Fruit fly (Drosophila melanogaster) whole organism, embryonic: ENCODE results near the gene CG13622.

ENCODE experiments used
- Bdp1 ChIP-seq: fragments of 200-800 bp; sonication (Bioruptor generic); optimal IDR thresholded peaks from 3 replicates; lab custom pipeline; 2016; ENCODE audit warnings: missing biosample characterization, missing genetic modification characterization
- CG10274 ChIP-seq: fragments of 200-800 bp; sonication (Bioruptor generic); optimal IDR thresholded peaks from 3 replicates; lab custom pipeline; 2017; ENCODE audit warnings: missing biosample characterization, mild to moderate bottlenecking, missing genetic modification characterization
- CG10543 ChIP-seq: fragments of 200-800 bp; sonication (Bioruptor generic); optimal IDR thresholded peaks from 3 replicates; lab custom pipeline; 2017; ENCODE audit warnings: missing biosample characterization, mild to moderate bottlenecking, missing genetic modification characterization, moderate library complexity
- CG12769 ChIP-seq: fragments of 200-800 bp; sonication (Bioruptor generic); optimal IDR thresholded peaks from 2 replicates; lab custom pipeline; 2019; ENCODE audit warnings: missing biosample characterization, mild to moderate bottlenecking, missing genetic modification characterization, moderate library complexity
- CG13624 ChIP-seq: fragments of 200-800 bp; sonication (Bioruptor generic); optimal IDR thresholded peaks from 2 replicates; lab custom pipeline; 2016; ENCODE audit warnings: missing biosample characterization, missing genetic modification characterization
- CG15479 ChIP-seq: fragments of 200-800 bp; sonication (Bioruptor generic); optimal IDR thresholded peaks from 3 replicates; lab custom pipeline; 2019; ENCODE audit warnings: missing biosample characterization, mild to moderate bottlenecking, missing genetic modification characterization, moderate library complexity
- CG17186 ChIP-seq: fragments of 200-800 bp; sonication (Bioruptor generic); optimal IDR thresholded peaks from 3 replicates; lab custom pipeline; 2017; ENCODE audit warnings: missing biosample characterization, missing genetic modification reagents, missing genetic modification characterization
- CG2202 ChIP-seq: fragments of 200-800 bp; sonication (Bioruptor generic); optimal IDR thresholded peaks from 2 replicates; lab custom pipeline; 2018; ENCODE audit warnings: missing biosample characterization, mild to moderate bottlenecking, missing genetic modification characterization
- CG31441 ChIP-seq: fragments of 200-800 bp; sonication (Bioruptor generic); IDR thresholded peaks from 2 replicates; pipeline ENCODE4 v1.3.6; 2022; ENCODE audit warnings: missing biosample characterization, missing genetic modification characterization
- CG3163 ChIP-seq: fragments of 200-800 bp; sonication (Bioruptor generic); optimal IDR thresholded peaks from 3 replicates; lab custom pipeline; 2016; ENCODE audit warnings: missing biosample characterization, missing genetic modification characterization
- CG34376 ChIP-seq: fragments of 200-800 bp; sonication (Bioruptor generic); optimal IDR thresholded peaks from 2 replicates; lab custom pipeline; 2018; ENCODE audit warnings: missing biosample characterization, mild to moderate bottlenecking, missing genetic modification characterization
- CG6175 ChIP-seq: fragments of 200-800 bp; sonication (Bioruptor generic); IDR thresholded peaks from 3 replicates; pipeline ENCODE4 v1.3.6; 2022; ENCODE audit warnings: missing biosample characterization, missing genetic modification characterization
- CG6813 ChIP-seq: fragments of 200-800 bp; sonication (Bioruptor generic); optimal IDR thresholded peaks from 2 replicates; lab custom pipeline; 2017; ENCODE audit warnings: missing biosample characterization, missing genetic modification characterization, mild to moderate bottlenecking, moderate library complexity, missing genetic modification reagents
- CG7357 ChIP-seq: fragments of 200-800 bp; sonication (Bioruptor generic); IDR thresholded peaks from 3 replicates; pipeline ENCODE4 v1.3.6; 2022; ENCODE audit warnings: missing biosample characterization, missing genetic modification characterization
- CG7928 ChIP-seq: fragments of 200-800 bp; sonication (Bioruptor generic); optimal IDR thresholded peaks from 2 replicates; lab custom pipeline; 2017; ENCODE audit warnings: missing biosample characterization, mild to moderate bottlenecking, missing genetic modification characterization
- CG7987 ChIP-seq: fragments of 200-800 bp; sonication (Bioruptor generic); optimal IDR thresholded peaks from 2 replicates; lab custom pipeline; 2018; ENCODE audit warnings: missing biosample characterization, mild to moderate bottlenecking, missing genetic modification characterization, moderate library complexity
- CG8290 ChIP-seq, 3 experiments: fragments of 200-800 bp; sonication (Bioruptor generic); optimal IDR thresholded peaks; 2 replicates each; lab custom pipeline; 2016 to 2019; ENCODE audit warnings: missing biosample characterization in 3 of 3, missing genetic modification characterization in 3 of 3, mild to moderate bottlenecking in 2 of 3, moderate library complexity in 1 of 3
- CG8359 ChIP-seq: fragments of 200-800 bp; sonication (Bioruptor generic); optimal IDR thresholded peaks from 2 replicates; lab custom pipeline; 2017; ENCODE audit warnings: missing biosample characterization, mild to moderate bottlenecking, missing genetic modification characterization, borderline replicate concordance
- CrebB ChIP-seq: fragments of 200-800 bp; sonication (Bioruptor generic); optimal IDR thresholded peaks from 3 replicates; lab custom pipeline; 2018; ENCODE audit warnings: missing biosample characterization, mild to moderate bottlenecking, missing genetic modification characterization
- Dek ChIP-seq: fragments of 200-800 bp; sonication (Bioruptor generic); optimal IDR thresholded peaks from 3 replicates; lab custom pipeline; 2019; ENCODE audit warnings: missing biosample characterization, mild to moderate bottlenecking, missing genetic modification characterization, moderate library complexity
- Dfd ChIP-seq, 2 experiments: fragments of >200 bp; optimal IDR thresholded peaks; 2 replicates each; lab custom pipeline; 2017; ENCODE audit warnings: missing biosample characterization in 2 of 2, missing genetic modification characterization in 2 of 2
- Ets97D ChIP-seq: fragments of 200-800 bp; sonication (Bioruptor generic); optimal IDR thresholded peaks from 3 replicates; lab custom pipeline; 2016; ENCODE audit warnings: missing biosample characterization, missing genetic modification characterization
- GATAe ChIP-seq: fragments of 200-800 bp; sonication (Bioruptor generic); conservative IDR thresholded peaks from 2 replicates; pipeline ENCODE4 v1.3.6; 2022; ENCODE audit warnings: missing biosample characterization, missing genetic modification characterization
- H2.0 ChIP-seq: fragments of 200-800 bp; sonication (Bioruptor generic); IDR thresholded peaks from 2 replicates; pipeline ENCODE4 v1.3.6; 2022; ENCODE audit warnings: missing biosample characterization, missing genetic modification characterization
- Hey ChIP-seq: fragments of 200-800 bp; sonication (Bioruptor generic); optimal IDR thresholded peaks from 3 replicates; lab custom pipeline; 2018; ENCODE audit warnings: missing biosample characterization, mild to moderate bottlenecking, missing genetic modification characterization
- Hr51 ChIP-seq, 2 experiments: fragments of 200-800 bp; sonication (Bioruptor generic); optimal IDR thresholded peaks; 2 replicates in 1 of 2; 3 replicates in 1 of 2; lab custom pipeline; 2016 to 2018; ENCODE audit warnings: missing biosample characterization in 2 of 2, missing genetic modification characterization in 2 of 2, mild to moderate bottlenecking in 1 of 2, moderate library complexity in 1 of 2
- MESR4 ChIP-seq: fragments of 200-800 bp; sonication (Bioruptor generic); optimal IDR thresholded peaks from 2 replicates; lab custom pipeline; 2018; ENCODE audit warnings: missing biosample characterization, mild to moderate bottlenecking, missing genetic modification characterization, moderate library complexity
- Med ChIP-seq: fragments of 200-800 bp; sonication (Bioruptor generic); peaks from one replicate; lab custom pipeline; 2016; ENCODE audit warnings: missing biosample characterization, missing genetic modification characterization, mild to moderate bottlenecking, inconsistent platforms, moderate library complexity
- Sox102F ChIP-seq: fragments of 200-800 bp; sonication (Bioruptor generic); optimal IDR thresholded peaks from 2 replicates; lab custom pipeline; 2018; ENCODE audit warnings: missing biosample characterization, mild to moderate bottlenecking, missing genetic modification characterization, moderate library complexity
- TFAM ChIP-seq: fragments of 200-800 bp; sonication (Bioruptor generic); optimal IDR thresholded peaks from 2 replicates; lab custom pipeline; 2017; ENCODE audit warnings: missing biosample characterization, missing genetic modification characterization, inconsistent platforms
- ato ChIP-seq: fragments of 200-800 bp; sonication (Bioruptor generic); IDR thresholded peaks from 2 replicates; pipeline ENCODE4 v1.3.6; 2022; ENCODE audit warnings: missing biosample characterization, missing genetic modification characterization; ENCODE audit not compliant: partially characterized antibody
- chinmo ChIP-seq: fragments of 200-800 bp; sonication (Bioruptor generic); IDR thresholded peaks from 4 replicates; pipeline ENCODE4 v1.3.6; 2022; ENCODE audit warnings: missing biosample characterization, missing genetic modification characterization; ENCODE audit not compliant: partially characterized antibody
- cwo ChIP-seq: fragments of 200-800 bp; sonication (Bioruptor generic); optimal IDR thresholded peaks from 3 replicates; lab custom pipeline; 2017; ENCODE audit warnings: missing biosample characterization, missing genetic modification characterization, mild to moderate bottlenecking, moderate library complexity, missing genetic modification reagents
- dimm ChIP-seq: fragments of 200-800 bp; sonication (Bioruptor generic); IDR thresholded peaks from 2 replicates; pipeline ENCODE4 v1.3.6; 2022; ENCODE audit warnings: missing biosample characterization, missing genetic modification characterization
- dysf ChIP-seq: fragments of 200-800 bp; sonication (Bioruptor generic); IDR thresholded peaks from 3 replicates; pipeline ENCODE4 v1.3.6; 2022; ENCODE audit warnings: missing biosample characterization, missing genetic modification characterization
- exex ChIP-seq: fragments of 200-800 bp; sonication (Bioruptor generic); optimal IDR thresholded peaks from 4 replicates; lab custom pipeline; 2018; ENCODE audit warnings: missing biosample characterization, mild to moderate bottlenecking, missing genetic modification characterization, moderate library complexity
- fd64A ChIP-seq: fragments of 200-800 bp; sonication (Bioruptor generic); optimal IDR thresholded peaks from 3 replicates; lab custom pipeline; 2018; ENCODE audit warnings: missing biosample characterization, mild to moderate bottlenecking, missing genetic modification characterization
- ham ChIP-seq: fragments of 200-800 bp; sonication (Bioruptor generic); IDR thresholded peaks from 2 replicates; pipeline ENCODE4 v1.3.6; 2022; ENCODE audit warnings: missing biosample characterization, missing genetic modification characterization
- hb ChIP-seq: fragments of 200-800 bp; sonication (Bioruptor generic); IDR thresholded peaks from 3 replicates; pipeline ENCODE4 v1.3.6; 2022; ENCODE audit warnings: missing biosample characterization, missing genetic modification characterization; ENCODE audit not compliant: partially characterized antibody
- kni ChIP-seq: fragments of 200-800 bp; sonication (Bioruptor generic); optimal IDR thresholded peaks from 3 replicates; lab custom pipeline; 2017; ENCODE audit warnings: mild to moderate bottlenecking, missing biosample characterization, missing genetic modification reagents, missing genetic modification characterization
- lab ChIP-seq: fragments of 200-800 bp; sonication (Bioruptor generic); optimal IDR thresholded peaks from 3 replicates; lab custom pipeline; 2017; ENCODE audit warnings: missing biosample characterization, missing genetic modification characterization, mild to moderate bottlenecking, moderate library complexity, missing genetic modification reagents
- mirr ChIP-seq: fragments of 200-800 bp; sonication (Bioruptor generic); optimal IDR thresholded peaks from 3 replicates; lab custom pipeline; 2018; ENCODE audit warnings: missing biosample characterization, mild to moderate bottlenecking, missing genetic modification characterization
- nerfin-1 ChIP-seq: fragments of 200-800 bp; sonication (Bioruptor generic); optimal IDR thresholded peaks from 3 replicates; lab custom pipeline; 2019; ENCODE audit warnings: missing biosample characterization, mild to moderate bottlenecking, missing genetic modification characterization, moderate library complexity
- rib ChIP-seq: fragments of 200-800 bp; sonication (Bioruptor generic); IDR thresholded peaks from 2 replicates; pipeline ENCODE4 v1.3.6; 2022; ENCODE audit warnings: missing biosample characterization, missing genetic modification characterization
- sd ChIP-seq: fragments of 200-800 bp; sonication (Bioruptor generic); optimal IDR thresholded peaks from 3 replicates; lab custom pipeline; 2018; ENCODE audit warnings: missing biosample characterization, mild to moderate bottlenecking, missing genetic modification characterization, moderate library complexity
- sug ChIP-seq: fragments of 200-800 bp; optimal IDR thresholded peaks from 2 replicates; lab custom pipeline; 2019; ENCODE audit warnings: missing biosample characterization, mild to moderate bottlenecking, missing genetic modification characterization, moderate library complexity
- toy ChIP-seq: fragments of 200-800 bp; sonication (Bioruptor generic); IDR thresholded peaks from 2 replicates; pipeline ENCODE4 v1.3.6; 2022; ENCODE audit warnings: missing biosample characterization, missing genetic modification characterization
- trem ChIP-seq: fragments of 200-800 bp; optimal IDR thresholded peaks from 3 replicates; lab custom pipeline; 2019; ENCODE audit warnings: missing biosample characterization, mild to moderate bottlenecking, missing genetic modification characterization, moderate library complexity
- yki ChIP-seq: fragments of >200 bp; optimal IDR thresholded peaks from 3 replicates; lab custom pipeline; 2018

CG13622 gene

dm6 chr3R:24568251-24568932, 44.9 kb upstream of the CG13622 start:
- TF ChIP-seq CG13624 (GFP tag; lab: Kevin White, UChicago) (peak; percentile 7), Ets97D (GFP tag; lab: Kevin White, UChicago) (no peak), Dek (no peak), Dfd (GFP tag; optimal IDR thresholded peaks at IDR 0.05; lab: Kevin White, UChicago) (no peak), CrebB (tag; lab: Kevin White, UChicago) (no peak), rib (GFP tag; lab: Robert Waterston, UW) (peak; percentile 39; the same call in 1 of the 2 replicates), Med (GFP tag; lab: Kevin White, UChicago) (peak; percentile 66), ham (GFP tag; lab: Robert Waterston, UW) (peak; percentile 13; the same call in 1 of the 2 replicates), CG15479 (GFP tag; lab: Kevin White, UChicago) (peak; percentile 19), CG7987 (peak; percentile 89), CG6813 (GFP tag; lab: Kevin White, UChicago) (no peak), cwo (GFP tag; lab: Kevin White, UChicago) (peak; percentile 92), mirr (GFP tag; lab: Kevin White, UChicago) (peak; percentile 35), chinmo (0 out of 4 replicates have a peak, but pooled peaks have one; percentile 46), GATAe (GFP tag; lab: Robert Waterston, UW) (peak; percentile 58), CG34376 (GFP tag; lab: Kevin White, UChicago) (peak; percentile 75), toy (GFP tag; lab: Robert Waterston, UW) (no peak), CG10274 (no peak), sug (tag; lab: Kevin White, UChicago) (peak; percentile 76), Hey (tag; lab: Kevin White, UChicago) (peak; percentile 95), CG31441 (GFP tag; lab: Robert Waterston, UW) (no peak), MESR4 (no peak), sd (tag; lab: Kevin White, UChicago) (peak; percentile 32), CG12769 (peak; percentile 11), exex (peak; percentile 53), CG7357 (no peak), CG10543 (GFP tag; lab: Kevin White, UChicago) (peak; percentile 18), dysf (GFP tag; lab: Robert Waterston, UW) (0 out of 3 replicates have a peak, but pooled peaks have one; percentile 6), lab (GFP tag; lab: Kevin White, UChicago) (peak; percentile 9), CG8359 (GFP tag; lab: Kevin White, UChicago) (no peak), CG8290 (GFP tag; optimal IDR thresholded peaks at IDR 0.05; lab: Kevin White, UChicago) (no peak), CG8290 (tag; optimal IDR thresholded peaks at IDR 0.05; lab: Kevin White, UChicago) (peak in 1 of 2 experiments; percentile 16), TFAM (GFP tag; lab: Kevin White, UChicago) (no peak), CG6175 (GFP tag; lab: Robert Waterston, UW) (peak; percentile 60; the same call in 1 of the 3 replicates), fd64A (GFP tag; lab: Kevin White, UChicago) (no peak), trem (tag; lab: Kevin White, UChicago) (no peak), CG17186 (GFP tag; lab: Kevin White, UChicago) (no peak), hb (GFP tag; lab: Robert Waterston, UW) (no peak), H2.0 (GFP tag; lab: Robert Waterston, UW) (no peak)

dm6 chr3R:24567427-24567771, 43.9 kb upstream of the CG13622 start:
- peak; percentile 75 for TF ChIP-seq nerfin-1 (tag; lab: Kevin White, UChicago)
- TF ChIP-seq CG2202 (tag; lab: Kevin White, UChicago) = peak; percentile 69
- TF ChIP-seq Sox102F (GFP tag; lab: Kevin White, UChicago) = peak; percentile 94
- no peak for TF ChIP-seq kni (GFP tag; lab: Kevin White, UChicago)
- peak; percentile 69 for TF ChIP-seq sug (tag; lab: Kevin White, UChicago)
- no peak for TF ChIP-seq yki (lab: Kevin White, UChicago)
- TF ChIP-seq dimm (GFP tag; lab: Robert Waterston, UW) = no peak
- peak; percentile 74 for TF ChIP-seq CG3163
- peak; percentile 65 for TF ChIP-seq CG7928 (GFP tag; lab: Kevin White, UChicago)
- no peak for TF ChIP-seq ato
- peak; percentile 70 for TF ChIP-seq Bdp1 (GFP tag; lab: Kevin White, UChicago)
- TF ChIP-seq Med (GFP tag; lab: Kevin White, UChicago) = peak; percentile 99
- peak; percentile 77 to 90 for TF ChIP-seq Hr51 (GFP tag; optimal IDR thresholded peaks at IDR 0.05; lab: Kevin White, UChicago)
